Worm (Caenorhabditis elegans): Measurements from ENCODE around the gene col-122.

The col-122 gene

DNA sequence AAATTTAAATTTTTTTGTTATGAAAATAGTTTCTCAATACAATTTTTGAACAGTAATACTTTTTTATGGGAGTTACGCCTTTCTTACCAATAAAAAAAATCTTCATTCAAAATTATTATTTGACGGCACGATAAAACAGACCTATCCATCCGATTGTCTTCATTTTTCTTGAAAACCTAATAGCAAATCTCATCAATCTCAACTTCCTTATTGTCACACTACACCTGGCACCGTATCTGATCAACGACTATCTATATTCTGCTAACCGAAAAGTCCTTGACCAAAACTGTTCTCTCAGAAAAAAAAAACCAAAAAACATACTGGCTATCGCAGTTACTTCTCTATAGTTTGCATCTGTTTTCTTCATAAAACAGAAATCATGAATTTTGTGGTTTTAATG lies 27.1 kb upstream of the col-122 start:
- TF ChIP-seq nhr-12 (tag; optimal IDR thresholded peaks at IDR 0.05) (no peak), sma-9 (GFP tag; optimal IDR thresholded peaks at IDR 0.05) (peak; percentile 24), sma-9 (tag; optimal IDR thresholded peaks at IDR 0.05) (no peak)

DNA sequence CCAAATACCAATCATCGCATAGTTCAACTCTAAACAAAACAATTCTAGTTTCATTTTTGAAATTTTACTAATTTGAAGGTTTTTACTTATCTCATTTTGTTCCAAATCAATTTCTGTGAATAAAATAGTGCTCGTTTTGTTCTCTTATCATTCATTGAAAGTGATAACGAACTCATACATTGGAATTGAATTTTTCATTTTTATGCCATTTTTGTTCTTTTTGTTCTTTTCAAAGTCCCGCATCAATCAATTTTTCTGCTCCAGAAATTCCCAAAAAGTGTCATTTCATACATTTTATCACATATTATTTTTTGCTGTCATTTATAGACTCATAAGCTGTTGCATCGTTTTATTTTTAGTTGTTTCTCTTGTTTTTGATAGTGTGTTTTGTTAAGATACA lies 25.7 kb upstream of the col-122 start:
- TF ChIP-seq C34F6.9 (tag; optimal IDR thresholded peaks at IDR 0.05) (no peak), fos-1 (tag; optimal IDR thresholded peaks at IDR 0.05) (peak; percentile 20), snpc-4 (tag; optimal IDR thresholded peaks at IDR 0.05) (no peak), ceh-82 (tag; optimal IDR thresholded peaks at IDR 0.05) (no peak), Y55F3AM.14 (GFP tag; optimal IDR thresholded peaks at IDR 0.05) (no peak)

DNA sequence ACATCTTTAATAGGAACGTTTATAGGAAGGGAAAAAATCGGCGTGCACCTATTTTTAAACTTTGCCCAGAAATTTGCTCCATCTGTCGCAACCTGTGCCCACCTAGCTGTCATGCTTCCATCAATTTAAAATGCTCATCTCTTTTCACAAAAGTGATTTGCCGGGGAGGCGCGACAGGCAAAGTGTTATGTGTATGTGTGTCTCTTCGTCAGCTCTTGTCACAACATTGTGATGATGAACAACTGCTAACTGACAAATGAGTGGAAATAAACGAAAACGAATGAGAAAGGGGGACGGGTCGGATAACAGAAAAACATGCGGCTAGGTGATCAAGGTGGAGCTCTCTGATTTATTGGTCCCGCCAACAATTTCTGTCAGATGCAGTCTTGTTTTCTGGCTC lies 25.0 kb upstream of the col-122 start:
- TF ChIP-seq nhr-129 (tag; optimal IDR thresholded peaks at IDR 0.05), result peak; percentile 60
- TF ChIP-seq F13H6.1 (tag; optimal IDR thresholded peaks at IDR 0.05), result peak; percentile 28
- TF ChIP-seq lsy-2 (tag; optimal IDR thresholded peaks at IDR 0.05), result peak in 1 of 2 experiments; percentile 19
- TF ChIP-seq unc-55 (GFP tag; optimal IDR thresholded peaks at IDR 0.05), result no peak
- TF ChIP-seq C34F6.9 (tag; optimal IDR thresholded peaks at IDR 0.05), result peak; percentile 16

DNA sequence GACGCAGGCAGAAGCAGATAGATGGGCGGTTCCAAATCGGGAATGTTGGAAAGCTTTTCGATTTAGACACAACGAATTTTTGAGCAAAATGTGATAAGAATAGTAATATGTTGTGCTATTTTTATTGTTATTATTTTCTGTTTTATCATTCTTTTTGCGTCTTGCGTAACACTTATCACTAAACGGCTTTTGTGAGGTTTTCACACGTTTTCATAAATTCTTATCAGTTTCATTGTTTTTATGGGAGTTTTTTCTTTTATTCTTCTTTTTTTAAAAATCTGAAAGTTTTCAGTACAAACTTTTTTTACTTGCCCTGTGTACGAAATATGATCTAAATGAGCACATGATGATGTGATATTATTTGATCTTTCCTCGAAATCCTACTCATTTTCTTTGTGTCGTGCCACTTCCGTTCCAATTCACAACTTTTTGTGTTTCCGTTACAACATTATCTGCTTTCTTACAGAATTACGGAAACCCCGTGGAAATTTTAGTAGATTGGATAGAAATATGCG lies 22.8 kb upstream of the col-122 start, which contains the start of gene fbl-1:
fbl-1 (plus strand) TSS at position 465 of the 515 bp plus-strand sequence.
- TF ChIP-seq Y55F3AM.14 (GFP tag; optimal IDR thresholded peaks at IDR 0.05) (no peak), crh-2 (tag; optimal IDR thresholded peaks at IDR 0.05) (no peak), fos-1 (tag; optimal IDR thresholded peaks at IDR 0.05) (peak; percentile 45)

DNA sequence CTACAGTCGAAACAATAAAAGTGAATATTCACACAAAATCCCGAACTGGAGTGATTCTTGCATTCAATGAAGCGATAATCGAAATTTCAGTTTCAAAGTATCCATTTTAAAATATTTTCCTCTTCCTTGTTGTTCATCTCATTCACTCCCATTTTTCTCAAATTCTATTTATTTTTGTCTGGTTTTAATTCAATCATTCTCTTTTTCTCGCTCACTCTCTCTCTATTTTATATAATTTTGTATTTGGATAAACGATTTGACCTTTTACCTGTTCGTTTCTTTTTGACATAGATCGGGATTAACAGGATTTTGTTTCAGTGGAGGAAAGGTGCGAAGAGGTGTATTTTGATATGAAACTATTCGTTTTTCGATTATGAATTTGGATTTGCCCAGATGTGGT lies 17.2 kb upstream of the col-122 start, which contains the start of gene T05A1.5:
T05A1.5 (plus strand) TSS at position 301 of the 400 bp plus-strand sequence.
- TF ChIP-seq egl-27 (tag; optimal IDR thresholded peaks at IDR 0.05) (no peak), snpc-4 (tag; optimal IDR thresholded peaks at IDR 0.05) (no peak), zag-1 (tag; optimal IDR thresholded peaks at IDR 0.05) (no peak), nhr-6 (tag; optimal IDR thresholded peaks at IDR 0.05) (no peak), nhr-237 (tag; optimal IDR thresholded peaks at IDR 0.05) (no peak), lin-11 (tag; optimal IDR thresholded peaks at IDR 0.05) (no peak), mdl-1 (tag; optimal IDR thresholded peaks at IDR 0.05) (no peak), alr-1 (tag; optimal IDR thresholded peaks at IDR 0.05) (no peak), sem-4 (tag; optimal IDR thresholded peaks at IDR 0.05) (no peak), unc-55 (GFP tag; optimal IDR thresholded peaks at IDR 0.05) (no peak), nhr-11 (tag; optimal IDR thresholded peaks at IDR 0.05) (no peak), mbf-1 (tag; optimal IDR thresholded peaks at IDR 0.05) (no peak), unc-62 (GFP tag; optimal IDR thresholded peaks at IDR 0.05) (no peak), fos-1 (tag; optimal IDR thresholded peaks at IDR 0.05) (no peak), gmeb-1 (tag; optimal IDR thresholded peaks at IDR 0.05) (no peak), ztf-4 (tag; optimal IDR thresholded peaks at IDR 0.05) (no peak), ZK546.5 (tag; optimal IDR thresholded peaks at IDR 0.05) (no peak), crh-2 (tag; optimal IDR thresholded peaks at IDR 0.05) (no peak), nhr-23 (tag; optimal IDR thresholded peaks at IDR 0.05) (no peak)

DNA sequence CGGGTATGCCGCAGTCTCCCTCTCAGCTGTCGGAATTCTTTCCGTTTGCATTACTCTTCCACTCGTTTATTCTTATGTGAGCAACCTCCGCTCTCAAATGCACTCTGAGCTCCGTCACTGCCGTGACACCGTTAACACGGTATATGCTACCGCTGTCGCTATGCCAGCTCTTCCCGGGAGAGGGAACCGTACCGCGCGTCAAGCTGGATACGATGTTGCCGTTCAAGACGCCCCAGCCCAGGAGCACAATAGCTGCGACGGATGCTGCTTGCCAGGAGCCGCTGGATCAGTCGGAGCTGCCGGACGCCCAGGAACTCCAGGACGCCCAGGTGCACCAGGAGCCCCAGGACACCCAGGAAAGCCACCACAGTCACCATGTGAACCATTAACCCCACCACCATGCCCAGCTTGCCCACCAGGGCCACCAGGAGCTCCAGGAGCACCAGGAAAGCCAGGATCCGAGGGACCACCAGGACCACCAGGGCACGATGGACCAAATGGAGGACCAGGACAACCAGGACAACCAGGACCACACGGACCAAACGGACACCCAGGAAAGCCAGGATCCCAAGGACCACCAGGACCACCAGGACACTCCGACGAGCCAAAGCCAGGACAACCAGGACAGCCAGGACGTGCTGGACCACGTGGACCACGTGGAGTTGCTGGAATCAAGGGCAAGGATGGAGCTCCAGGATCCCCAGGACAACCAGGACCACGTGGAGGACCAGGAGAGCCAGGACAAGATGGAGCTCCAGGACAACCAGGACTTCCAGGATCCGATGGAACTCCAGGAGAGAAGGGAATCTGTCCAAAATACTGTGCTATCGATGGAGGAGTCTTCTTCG lies 574 bp downstream of the col-122 start:
- no peak for TF ChIP-seq nhr-77 (tag; optimal IDR thresholded peaks at IDR 0.05)
- no peak for TF ChIP-seq nhr-129 (tag; optimal IDR thresholded peaks at IDR 0.05)

DNA sequence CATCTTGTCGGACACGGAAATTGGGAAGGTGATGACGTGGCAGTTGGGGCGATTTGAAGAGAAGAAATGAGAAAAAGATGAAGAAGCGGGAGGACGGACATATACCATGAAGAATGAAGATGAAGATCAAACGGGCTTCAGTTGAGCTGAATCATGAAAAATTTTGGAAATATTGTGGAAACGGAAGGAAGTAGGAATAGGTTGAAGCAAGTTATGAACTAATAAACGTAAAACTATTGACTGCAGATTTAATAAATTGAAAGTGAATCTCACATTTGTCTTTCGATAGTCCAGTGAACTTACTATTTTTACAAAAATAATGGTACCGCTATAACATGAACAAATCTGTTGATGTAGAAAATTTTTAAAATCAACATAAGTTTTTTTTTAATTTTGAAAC lies 3.3 kb downstream of the col-122 start, which contains the start of gene lron-14:
lron-14 (minus strand) TSS at position 101 of the 400 bp plus-strand sequence.
- no peak for TF ChIP-seq elt-3 (tag; optimal IDR thresholded peaks at IDR 0.05)
- no peak for TF ChIP-seq sma-9 (GFP tag; optimal IDR thresholded peaks at IDR 0.05)
- TF ChIP-seq sma-9 (tag; optimal IDR thresholded peaks at IDR 0.05), result no peak
- TF ChIP-seq nhr-237 (tag; optimal IDR thresholded peaks at IDR 0.05), result no peak
- TF ChIP-seq nhr-11 (tag; optimal IDR thresholded peaks at IDR 0.05), result no peak
- TF ChIP-seq ama-1 (optimal IDR thresholded peaks at IDR 0.05), result no peak
- no peak for TF ChIP-seq unc-62 (GFP tag; optimal IDR thresholded peaks at IDR 0.05)

All from whole organism, L2 larva.